Worm (Caenorhabditis elegans) whole organism, L1 larva: ENCODE measurements around the gene F11A5.13.

Source experiments
- alr-1 ChIP-seq: fragments of 200-800 bp; sonication (Bioruptor generic); optimal IDR thresholded peaks from 2 replicates; lab custom pipeline; 2018; ENCODE audit warnings: borderline replicate concordance, mild to moderate bottlenecking, missing genetic modification characterization, missing compliant biosample characterization
- ces-1 ChIP-seq: fragments of 150-350 bp; optimal IDR thresholded peaks from 2 replicates; lab custom pipeline; 2014; ENCODE audit warnings: missing biosample characterization, missing genetic modification reagents, missing genetic modification characterization
- egl-27 ChIP-seq, 2 experiments: fragments of 150-350 bp in 1 of 2; sonication (generic microtip); optimal IDR thresholded peaks; 3 replicates each; lab custom pipeline; 2017 to 2018; ENCODE audit warnings: missing biosample characterization in 2 of 2, missing genetic modification characterization in 2 of 2, missing genetic modification reagents in 2 of 2
- hlh-17 ChIP-seq: fragments of 200-800 bp; sonication (Bioruptor generic); optimal IDR thresholded peaks from 2 replicates; lab custom pipeline; 2018; ENCODE audit warnings: missing genetic modification characterization, mild to moderate bottlenecking, missing compliant biosample characterization, moderate library complexity, borderline replicate concordance
- lin-13 ChIP-seq: fragments of 150-350 bp; optimal IDR thresholded peaks from 2 replicates; lab custom pipeline; 2014; ENCODE audit warnings: missing biosample characterization, missing genetic modification reagents, missing genetic modification characterization
- nhr-237 ChIP-seq: fragments of 150-350 bp; optimal IDR thresholded peaks from 2 replicates; lab custom pipeline; 2014; ENCODE audit warnings: missing biosample characterization, missing genetic modification characterization
- nhr-76 ChIP-seq: sonication (generic microtip); optimal IDR thresholded peaks from 2 replicates; lab custom pipeline; 2017; ENCODE audit warnings: missing biosample characterization, missing genetic modification characterization
- snpc-4 ChIP-seq: fragments of 150-350 bp; optimal IDR thresholded peaks from 2 replicates; lab custom pipeline; 2014; ENCODE audit warnings: missing biosample characterization, missing genetic modification characterization
- unc-62 ChIP-seq: fragments of 150-350 bp; optimal IDR thresholded peaks from 2 replicates; lab custom pipeline; 2014; ENCODE audit warnings: missing biosample characterization, missing genetic modification reagents, missing genetic modification characterization
- vab-15 ChIP-seq: sonication (generic microtip); optimal IDR thresholded peaks from 2 replicates; lab custom pipeline; 2017; ENCODE audit warnings: missing genotype, mild to moderate bottlenecking, missing genetic modification characterization, missing compliant biosample characterization

ce11 chrV:16190485-16190884 is 36.0 kb downstream of the F11A5.13 start, which contains the start of gene srh-281:
- TF ChIP-seq nhr-237 (tag; lab: Kevin White, UChicago) (no peak), hlh-17 (GFP tag; lab: Kevin White, UChicago) (no peak), egl-27 (tag; optimal IDR thresholded peaks at IDR 0.05; lab: Kevin White, UChicago) (no peak), vab-15 (tag; lab: Kevin White, UChicago) (no peak), unc-62 (GFP tag; lab: Kevin White, UChicago) (no peak), snpc-4 (tag; lab: Kevin White, UChicago) (no peak), ces-1 (GFP tag; lab: Kevin White, UChicago) (no peak), lin-13 (GFP tag; lab: Kevin White, UChicago) (no peak), alr-1 (tag; lab: Kevin White, UChicago) (no peak), nhr-76 (no peak)
